Worm (Caenorhabditis elegans): ENCODE measurements around the gene M02E1.1.
A peak's percentile ranks its signal among the peaks of the same experiment; 100 is the strongest.
"Not testable (repeated sequence)": the region's sequence is repeated elsewhere in the genome, so short reads cannot be mapped to it uniquely, and the experiment has no call there.

Gene M02E1.1

DNA sequence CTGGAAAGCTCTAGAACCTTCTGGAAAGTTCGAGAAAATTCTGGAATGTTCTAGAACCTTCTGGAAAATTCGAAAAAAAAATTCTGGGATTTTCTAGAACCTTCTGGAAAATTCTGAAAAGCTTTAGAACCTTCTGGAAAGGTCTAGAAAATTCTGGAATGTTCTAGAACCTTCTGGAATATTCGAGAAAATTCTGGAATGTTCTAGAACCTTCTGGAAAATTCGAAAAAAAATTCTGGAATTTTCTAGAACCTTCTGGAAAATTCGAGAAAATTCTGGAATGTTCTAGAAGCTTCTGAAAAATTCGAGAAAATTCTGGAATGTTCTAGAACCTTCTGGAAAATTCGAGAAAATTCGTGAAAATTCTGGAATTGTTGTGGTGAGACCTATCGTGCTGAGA, 5.0 kb downstream of the M02E1.1 start:
- TF ChIP-seq madf-6 (GFP tag; IDR thresholded peaks at IDR 0.05) = peak; percentile 47
- TF ChIP-seq ceh-40 (GFP tag; IDR thresholded peaks at IDR 0.05) = 0 out of 2 replicates have a peak, but pooled peaks have one; percentile 74
- 0 out of 2 replicates have a peak, but pooled peaks have one; percentile 52 for TF ChIP-seq ztf-25 (GFP tag; IDR thresholded peaks at IDR 0.05)
- peak; percentile 93 for TF ChIP-seq dox-1 (GFP tag; IDR thresholded peaks at IDR 0.05)
- peak; percentile 7; the same call in 1 of the 2 replicates for TF ChIP-seq pbrm-1 (GFP tag; IDR thresholded peaks at IDR 0.05)
- TF ChIP-seq egrh-3 (GFP tag; IDR thresholded peaks at IDR 0.05) = 0 out of 2 replicates have a peak, but pooled peaks have one; percentile 22
- 0 out of 2 replicates have a peak, but pooled peaks have one; percentile 54 for TF ChIP-seq ekl-4 (GFP tag; IDR thresholded peaks at IDR 0.05)
- 0 out of 2 replicates have a peak, but pooled peaks have one; percentile 43 for TF ChIP-seq F39B2.1 (GFP tag; IDR thresholded peaks at IDR 0.05)
- TF ChIP-seq nfyb-1 (GFP tag; IDR thresholded peaks at IDR 0.05) = peak; percentile 64; the same call in 1 of the 2 replicates
- TF ChIP-seq hsf-1 (GFP tag; IDR thresholded peaks at IDR 0.05) = peak; percentile 98
- TF ChIP-seq ceh-100 (GFP tag; IDR thresholded peaks at IDR 0.05) = peak; percentile 45; the same call in 1 of the 2 replicates
- 0 out of 2 replicates have a peak, but pooled peaks have one; percentile 9 for TF ChIP-seq cebp-1 (GFP tag; IDR thresholded peaks at IDR 0.05)
- TF ChIP-seq cebp-1 (tag; optimal IDR thresholded peaks at IDR 0.05) = not testable (repeated sequence)
- 0 out of 2 replicates have a peak, but pooled peaks have one; percentile 39 for TF ChIP-seq Y79H2A.3 (GFP tag; conservative IDR thresholded peaks at IDR 0.05)
- TF ChIP-seq rcor-1 (GFP tag; IDR thresholded peaks at IDR 0.05) = peak; percentile 50; the same call in 1 of the 2 replicates

- TF ChIP-seq F57C9.4 (tag; optimal IDR thresholded peaks at IDR 0.05) = no peak
- TF ChIP-seq ceh-79 (tag; optimal IDR thresholded peaks at IDR 0.05) = no peak
- no peak for TF ChIP-seq cebp-2 (GFP tag; IDR thresholded peaks at IDR 0.05)
- TF ChIP-seq lsy-27 (tag; optimal IDR thresholded peaks at IDR 0.05; ENCODE audit: borderline replicate concordance, insufficient read depth) = no peak
- no peak for TF ChIP-seq ceh-58 (GFP tag; IDR thresholded peaks at IDR 0.05)
- TF ChIP-seq snpc-1.1 (tag; optimal IDR thresholded peaks at IDR 0.05; ENCODE audit: insufficient read depth) = no peak
- TF ChIP-seq ama-1 (optimal IDR thresholded peaks at IDR 0.05) = no peak
- TF ChIP-seq ama-1 (GFP tag; optimal IDR thresholded peaks at IDR 0.05) = no peak
- TF ChIP-seq tbp1 (GFP tag; optimal IDR thresholded peaks at IDR 0.05) = no peak
- TF ChIP-seq efl-1 (GFP tag; optimal IDR thresholded peaks at IDR 0.05) = no peak
- no peak for TF ChIP-seq ets-4 (GFP tag; optimal IDR thresholded peaks at IDR 0.05)
These were observed 6.7 kb downstream of the M02E1.1 start for ce11 chrX:332643-333042.

DNA sequence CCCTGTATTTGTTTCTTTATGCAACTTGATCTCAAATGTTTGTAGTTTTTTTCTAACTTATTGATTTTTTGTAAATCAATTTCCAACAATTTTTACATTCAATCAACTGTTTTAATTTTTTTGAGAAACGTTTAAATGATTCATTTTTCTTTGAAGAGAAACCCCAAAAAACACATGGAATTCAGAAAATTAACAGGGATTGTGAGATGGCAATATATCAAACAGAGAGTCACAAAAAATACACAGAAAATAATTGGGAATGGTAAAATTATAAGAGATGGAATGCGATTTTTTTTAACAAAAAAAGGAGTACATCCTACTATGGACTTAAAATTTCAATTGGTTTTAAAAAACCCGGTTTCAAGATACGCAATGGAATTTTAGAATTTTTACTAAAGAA, 8.5 kb downstream of the M02E1.1 start:
- TF ChIP-seq ccch-3 (GFP tag; optimal IDR thresholded peaks at IDR 0.05) (no peak), egl-44 (GFP tag; IDR thresholded peaks at IDR 0.05) (no peak), ceh-91 (GFP tag; IDR thresholded peaks at IDR 0.05) (no peak), snpc-1.1 (tag; optimal IDR thresholded peaks at IDR 0.05; ENCODE audit: insufficient read depth) (no peak)

- TF ChIP-seq nfya-2 (GFP tag; IDR thresholded peaks at IDR 0.05) = no peak
- no peak for TF ChIP-seq sdz-38 (tag; optimal IDR thresholded peaks at IDR 0.05)
- TF ChIP-seq cebp-1 (GFP tag; IDR thresholded peaks at IDR 0.05) = no peak
- peak; percentile 20 for TF ChIP-seq cebp-1 (tag; optimal IDR thresholded peaks at IDR 0.05)
- peak; percentile 49 for TF ChIP-seq nhr-80 (tag; optimal IDR thresholded peaks at IDR 0.05)
- TF ChIP-seq lin-54 (GFP tag; optimal IDR thresholded peaks at IDR 0.05) = peak; percentile 48
- TF ChIP-seq ztf-26 (tag; optimal IDR thresholded peaks at IDR 0.05) = peak; percentile 28
- TF ChIP-seq let-607 (tag; optimal IDR thresholded peaks at IDR 0.05) = peak in 1 of 2 experiments; percentile 3
- no peak for TF ChIP-seq unc-62 (GFP tag; optimal IDR thresholded peaks at IDR 0.05)
- TF ChIP-seq tbp1 (GFP tag; optimal IDR thresholded peaks at IDR 0.05) = peak; percentile 3
These were observed 17.9 kb downstream of the M02E1.1 start for ce11 chrX:343822-344221.

Measured in whole organism, young adult.